Worm (Caenorhabditis elegans) whole organism, early embryonic: ENCODE data around the gene ttr-46.

Experiments
- ama-1 ChIP-seq: fragments of 150-350 bp; optimal IDR thresholded peaks from 2 replicates; lab custom pipeline; 2014
- ets-7 ChIP-seq: sonication (generic microtip); optimal IDR thresholded peaks from 2 replicates; lab custom pipeline; 2016; ENCODE audit warnings: missing genotype, missing genetic modification characterization, missing compliant biosample characterization
- flt-1 ChIP-seq: fragments of 200-800 bp; sonication (Bioruptor generic); IDR thresholded peaks from 2 replicates; pipeline ENCODE4 v1.3.6; 2022; ENCODE audit warnings: missing genetic modification characterization, missing compliant biosample characterization
- hmbx-1 ChIP-seq: sonication (generic microtip); optimal IDR thresholded peaks from 2 replicates; lab custom pipeline; 2016; ENCODE audit warnings: mild to moderate bottlenecking, missing genetic modification characterization, missing compliant biosample characterization
- hnd-1 ChIP-seq: sonication (generic microtip); optimal IDR thresholded peaks from 2 replicates; lab custom pipeline; 2016; ENCODE audit warnings: missing genetic modification characterization, missing compliant biosample characterization
- scrt-1 ChIP-seq: fragments of 200-800 bp; sonication (Bioruptor generic); IDR thresholded peaks from 2 replicates; pipeline ENCODE4 v1.3.6; 2022; ENCODE audit warnings: missing genetic modification characterization, missing compliant biosample characterization

DNA sequence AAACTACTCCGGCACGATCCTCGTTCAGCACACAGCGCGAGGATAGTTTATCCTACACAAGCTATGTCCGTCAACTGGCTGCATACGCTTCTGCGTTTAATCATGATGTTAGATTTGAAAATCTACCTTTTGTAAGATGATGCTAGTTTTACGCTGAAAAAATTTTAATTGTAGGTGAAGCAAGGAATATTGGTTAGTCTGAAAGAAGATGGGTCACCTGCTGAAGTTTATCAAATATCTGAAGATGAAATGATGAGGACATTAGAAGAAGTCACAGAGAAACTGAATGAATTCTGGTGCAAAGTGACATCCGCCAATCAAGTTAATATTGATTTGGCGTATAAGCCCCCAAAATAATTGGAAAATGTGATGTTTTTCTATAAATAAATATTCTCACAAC is 32.5 kb downstream of the ttr-46 start:
- no peak for TF ChIP-seq ets-7 (tag; lab: Kevin White, UChicago)
- no peak for TF ChIP-seq ama-1 (lab: Kevin White, UChicago)
- TF ChIP-seq hmbx-1 (tag; lab: Kevin White, UChicago) = no peak
- no peak for TF ChIP-seq hnd-1 (tag; lab: Kevin White, UChicago)
- TF ChIP-seq scrt-1 (GFP tag; lab: Robert Waterston, UW) = no peak
- no peak for TF ChIP-seq flt-1 (GFP tag; lab: Robert Waterston, UW)
